Worm (Caenorhabditis elegans): ENCODE data around the gene srpa-68.

srpa-68 gene

DNA sequence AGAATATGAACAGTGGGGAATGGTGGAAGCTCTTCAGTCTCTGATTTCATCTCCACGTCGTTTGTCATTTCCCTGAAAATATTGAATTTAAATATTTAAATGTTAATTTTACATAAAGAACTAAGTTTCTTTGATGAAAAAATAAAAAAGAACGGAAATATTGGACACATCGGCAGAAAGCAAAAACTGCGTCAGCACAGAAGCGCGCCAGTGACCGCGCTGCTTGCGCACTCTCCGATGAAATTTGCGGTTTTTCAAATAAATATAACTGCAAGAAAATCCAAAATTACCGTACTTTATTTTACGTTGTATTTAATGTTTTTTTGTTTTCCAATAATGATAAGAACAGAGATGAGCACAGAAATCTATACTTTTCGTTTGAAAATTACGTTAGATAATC is at the start of gene srpa-68, which contains the start of gene srh-16:
TSS of gene srpa-68 (minus strand) at position 72 of the 400 bp plus-strand sequence.
TSS of gene srh-16 (plus strand) at position 275 of the 400 bp plus-strand sequence.
- TF ChIP-seq nfya-1 (tag; optimal IDR thresholded peaks at IDR 0.05; ENCODE audit: insufficient read depth), result peak; percentile 89
- peak; percentile 93 for TF ChIP-seq hmg-11 (tag; optimal IDR thresholded peaks at IDR 0.05)
- peak; percentile 52 for TF ChIP-seq nhr-77 (tag; optimal IDR thresholded peaks at IDR 0.05)
- peak; percentile 11 for TF ChIP-seq zag-1 (tag; optimal IDR thresholded peaks at IDR 0.05)
- peak; percentile 85 for TF ChIP-seq lin-15B (tag; optimal IDR thresholded peaks at IDR 0.05)
- TF ChIP-seq egl-5 (tag; optimal IDR thresholded peaks at IDR 0.05), result peak; percentile 58
- no peak for TF ChIP-seq nhr-237 (tag; optimal IDR thresholded peaks at IDR 0.05)
- peak; percentile 87 for TF ChIP-seq snpc-4 (tag; optimal IDR thresholded peaks at IDR 0.05)
- TF ChIP-seq pha-4 (tag; optimal IDR thresholded peaks at IDR 0.05), result peak; percentile 92
- peak; percentile 86 for TF ChIP-seq R02D3.7 (tag; optimal IDR thresholded peaks at IDR 0.05)
- TF ChIP-seq jun-1 (tag; optimal IDR thresholded peaks at IDR 0.05), result peak; percentile 74
- TF ChIP-seq mdl-1 (tag; optimal IDR thresholded peaks at IDR 0.05), result peak; percentile 5
- peak; percentile 87 for TF ChIP-seq nhr-23 (tag; optimal IDR thresholded peaks at IDR 0.05)
- peak; percentile 61 for TF ChIP-seq elt-2 (tag; optimal IDR thresholded peaks at IDR 0.05)
- TF ChIP-seq lsy-12 (tag; optimal IDR thresholded peaks at IDR 0.05), result peak; percentile 79
- peak; percentile 35 for TF ChIP-seq ama-1 (optimal IDR thresholded peaks at IDR 0.05)
- no peak for TF ChIP-seq ceh-16 (tag; optimal IDR thresholded peaks at IDR 0.05)
- TF ChIP-seq nhr-43 (tag; optimal IDR thresholded peaks at IDR 0.05; ENCODE audit: poor library complexity, severe bottlenecking), result peak; percentile 80
- peak; percentile 1 for TF ChIP-seq ZK546.5 (tag; optimal IDR thresholded peaks at IDR 0.05)
- peak; percentile 4 for TF ChIP-seq aly-2 (tag; optimal IDR thresholded peaks at IDR 0.05)
- peak; percentile 6 for TF ChIP-seq ztf-4 (tag; optimal IDR thresholded peaks at IDR 0.05)
- TF ChIP-seq ceh-82 (tag; optimal IDR thresholded peaks at IDR 0.05), result peak; percentile 49
- peak; percentile 21 for TF ChIP-seq fkh-10 (GFP tag; optimal IDR thresholded peaks at IDR 0.05)
- peak; percentile 87 for TF ChIP-seq tbx-2 (tag; optimal IDR thresholded peaks at IDR 0.05)
- TF ChIP-seq fos-1 (tag; optimal IDR thresholded peaks at IDR 0.05), result no peak
- peak; percentile 70 for TF ChIP-seq nhr-25 (tag; optimal IDR thresholded peaks at IDR 0.05)
- no peak for TF ChIP-seq eor-1 (tag; optimal IDR thresholded peaks at IDR 0.05)
- peak; percentile 70 for TF ChIP-seq lin-39 (tag; optimal IDR thresholded peaks at IDR 0.05)
- TF ChIP-seq pqm-1 (tag; optimal IDR thresholded peaks at IDR 0.05), result peak; percentile 37
- TF ChIP-seq nhr-28 (tag; optimal IDR thresholded peaks at IDR 0.05), result no peak
- TF ChIP-seq ztf-11 (tag; optimal IDR thresholded peaks at IDR 0.05), result no peak
- TF ChIP-seq ceh-28 (tag; optimal IDR thresholded peaks at IDR 0.05), result peak; percentile 63
- TF ChIP-seq mml-1 (tag; optimal IDR thresholded peaks at IDR 0.05), result no peak
- peak; percentile 56 for TF ChIP-seq nhr-11 (tag; optimal IDR thresholded peaks at IDR 0.05)
- TF ChIP-seq nhr-67 (tag; optimal IDR thresholded peaks at IDR 0.05), result no peak
- TF ChIP-seq skn-1 (tag; optimal IDR thresholded peaks at IDR 0.05), result peak; percentile 65
- TF ChIP-seq elt-1 (tag; optimal IDR thresholded peaks at IDR 0.05), result peak; percentile 41

DNA sequence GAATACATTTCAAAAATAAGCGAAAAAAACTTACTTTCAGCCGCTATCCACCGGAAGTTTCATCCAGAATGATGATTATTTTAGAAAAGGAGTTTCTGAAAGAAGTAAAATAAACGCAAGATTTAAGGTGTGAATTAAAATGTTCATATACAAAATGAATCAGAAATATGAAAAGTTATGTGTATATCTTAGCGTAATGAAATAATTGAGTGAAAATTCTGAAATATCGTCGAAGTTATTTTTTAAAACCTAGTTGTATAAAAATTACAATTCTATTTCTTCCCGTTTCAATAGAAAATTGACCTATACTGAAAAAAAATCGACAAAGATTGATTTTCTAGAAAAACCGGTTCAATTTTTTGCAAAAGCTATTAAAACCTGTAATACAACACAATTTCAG is 46.4 kb upstream of the srpa-68 start, which contains the start of gene twk-13:
TSS of gene twk-13 (minus strand) at position 101 of the 400 bp plus-strand sequence.
- TF ChIP-seq sea-2 (GFP tag; optimal IDR thresholded peaks at IDR 0.05), result no peak
- TF ChIP-seq ceh-82 (tag; optimal IDR thresholded peaks at IDR 0.05), result no peak
- TF ChIP-seq nhr-12 (tag; optimal IDR thresholded peaks at IDR 0.05), result no peak
- TF ChIP-seq daf-12 (tag; optimal IDR thresholded peaks at IDR 0.05), result no peak
- no peak for TF ChIP-seq R02D3.7 (tag; optimal IDR thresholded peaks at IDR 0.05)
- no peak for TF ChIP-seq pqm-1 (tag; optimal IDR thresholded peaks at IDR 0.05)
- TF ChIP-seq elt-2 (tag; optimal IDR thresholded peaks at IDR 0.05), result no peak
- TF ChIP-seq egl-27 (tag; optimal IDR thresholded peaks at IDR 0.05), result no peak
- no peak for TF ChIP-seq nhr-28 (tag; optimal IDR thresholded peaks at IDR 0.05)
- no peak for TF ChIP-seq ceh-28 (tag; optimal IDR thresholded peaks at IDR 0.05)
- TF ChIP-seq egl-5 (tag; optimal IDR thresholded peaks at IDR 0.05), result no peak

DNA sequence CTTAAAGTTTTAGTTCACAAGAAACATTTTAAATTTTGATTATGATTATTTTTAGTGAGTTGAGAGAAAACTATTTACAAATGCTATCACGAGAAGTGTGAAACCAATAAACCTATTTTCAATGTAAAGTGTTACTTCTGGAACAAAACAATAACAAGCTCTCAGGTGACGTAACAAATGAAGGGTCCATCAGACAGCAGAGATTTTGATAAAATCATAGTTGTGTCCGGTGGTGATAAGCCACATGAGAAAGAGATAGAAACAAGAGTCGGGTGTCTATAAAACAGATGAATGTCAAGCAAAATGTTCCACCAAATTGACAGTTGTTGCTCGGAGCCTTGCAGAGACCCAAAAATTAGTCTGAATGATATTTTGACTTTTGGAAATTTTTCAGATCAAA is 42.9 kb upstream of the srpa-68 start:
- TF ChIP-seq egl-5 (tag; optimal IDR thresholded peaks at IDR 0.05) (peak; percentile 78), lin-15B (tag; optimal IDR thresholded peaks at IDR 0.05) (no peak)
